Fruit fly (Drosophila melanogaster): ENCODE results near the gene CG6985.

The CG6985 gene

dm6 chr3R:22726031-22726770 lies 14.7 kb upstream of the CG6985 start, which contains the start of gene RNF220 (continued):
- TF ChIP-seq slbo (GFP tag; IDR thresholded peaks at IDR 0.05) (peak; percentile 38), BtbVII (GFP tag; optimal IDR thresholded peaks at IDR 0.05) (no peak), CG17612 (GFP tag; IDR thresholded peaks at IDR 0.05) (no peak), Awh (GFP tag; IDR thresholded peaks at IDR 0.05) (no peak), CG11723 (GFP tag; optimal IDR thresholded peaks at IDR 0.05) (no peak), Hey (tag; optimal IDR thresholded peaks at IDR 0.05) (no peak), phol (tag; optimal IDR thresholded peaks at IDR 0.05) (peak; percentile 46), Hr51 (GFP tag; optimal IDR thresholded peaks at IDR 0.05) (peak in 1 of 2 experiments; percentile 31), NFAT (GFP tag; IDR thresholded peaks at IDR 0.05) (no peak), CG8478 (optimal IDR thresholded peaks at IDR 0.05) (no peak), Trl (optimal IDR thresholded peaks at IDR 0.05) (no peak), Trl (GFP tag; optimal IDR thresholded peaks at IDR 0.05) (no peak), CG7987 (GFP tag; optimal IDR thresholded peaks at IDR 0.05) (no peak), CG9727 (GFP tag; optimal IDR thresholded peaks at IDR 0.05) (peak; percentile 50), Jarid2 (GFP tag; optimal IDR thresholded peaks at IDR 0.05) (no peak), CG2889 (GFP tag; IDR thresholded peaks at IDR 0.05) (no peak), CG9215 (GFP tag; IDR thresholded peaks at IDR 0.05) (0 out of 2 replicates have a peak, but pooled peaks have one; percentile 23), peb (GFP tag; IDR thresholded peaks at IDR 0.05) (no peak), sr (GFP tag; IDR thresholded peaks at IDR 0.05) (no peak), fru (optimal IDR thresholded peaks at IDR 0.05) (no peak), CG6654 (GFP tag; optimal IDR thresholded peaks at IDR 0.05) (no peak), wor (GFP tag; IDR thresholded peaks at IDR 0.05) (no peak), Ravus (GFP tag; IDR thresholded peaks at IDR 0.05) (no peak), CG8388 (GFP tag; optimal IDR thresholded peaks at IDR 0.05) (no peak), Sry-δ (GFP tag; optimal IDR thresholded peaks at IDR 0.05) (no peak), lov (optimal IDR thresholded peaks at IDR 0.05) (no peak), lov (GFP tag; IDR thresholded peaks at IDR 0.05) (no peak), MBD-R2 (GFP tag; IDR thresholded peaks at IDR 0.05) (peak; percentile 45), dm (GFP tag; optimal IDR thresholded peaks at IDR 0.05) (peak; percentile 30), C15 (GFP tag; IDR thresholded peaks at IDR 0.05) (no peak), Fer2 (tag; optimal IDR thresholded peaks at IDR 0.05) (no peak), CG2875 (GFP tag; optimal IDR thresholded peaks at IDR 0.05) (no peak), GATAe (GFP tag; conservative IDR thresholded peaks at IDR 0.05) (no peak), row (GFP tag; IDR thresholded peaks at IDR 0.05) (no peak; the same call in none of the 3 replicates), CG31388 (GFP tag; optimal IDR thresholded peaks at IDR 0.05) (no peak), CG15073 (GFP tag; optimal IDR thresholded peaks at IDR 0.05) (no peak), gro (GFP tag; optimal IDR thresholded peaks at IDR 0.05) (no peak), ap (GFP tag; IDR thresholded peaks at IDR 0.05) (no peak), CG9817 (tag; optimal IDR thresholded peaks at IDR 0.05) (no peak), CG16815 (GFP tag; optimal IDR thresholded peaks at IDR 0.05) (no peak), CG18476 (GFP tag; optimal IDR thresholded peaks at IDR 0.05) (no peak), Dek (tag; optimal IDR thresholded peaks at IDR 0.05) (peak; percentile 40), CG14441 (GFP tag; IDR thresholded peaks at IDR 0.05) (0 out of 2 replicates have a peak, but pooled peaks have one; percentile 4), Dip3 (GFP tag; optimal IDR thresholded peaks at IDR 0.05) (no peak), z (GFP tag; IDR thresholded peaks at IDR 0.05) (no peak), CG11696 (GFP tag; IDR thresholded peaks at IDR 0.05) (no peak), CG15696 (tag; optimal IDR thresholded peaks at IDR 0.05) (no peak), grn (GFP tag; optimal IDR thresholded peaks at IDR 0.05) (no peak), CG4328 (GFP tag; optimal IDR thresholded peaks at IDR 0.05) (no peak), CG12104 (GFP tag; optimal IDR thresholded peaks at IDR 0.05) (no peak), CG17802 (tag; optimal IDR thresholded peaks at IDR 0.05) (no peak), NC2β (GFP tag; optimal IDR thresholded peaks at IDR 0.05) (no peak)
